Worm (Caenorhabditis elegans) whole organism, early embryonic: Measurements from ENCODE around the gene nspe-7.

Source experiments
- B0310.2 ChIP-seq: sonication (generic microtip); optimal IDR thresholded peaks from 2 replicates; lab custom pipeline; 2016; ENCODE audit warnings: mild to moderate bottlenecking, missing genetic modification characterization, missing compliant biosample characterization
- F13C5.2 ChIP-seq: sonication (generic microtip); optimal IDR thresholded peaks from 2 replicates; lab custom pipeline; 2017; ENCODE audit warnings: mild to moderate bottlenecking, missing genetic modification characterization, inconsistent platforms, missing compliant biosample characterization
- aly-1 ChIP-seq: sonication (generic microtip); optimal IDR thresholded peaks from 2 replicates; lab custom pipeline; 2016; ENCODE audit warnings: missing genetic modification characterization, missing compliant biosample characterization
- ama-1 ChIP-seq: fragments of 150-350 bp; optimal IDR thresholded peaks from 2 replicates; lab custom pipeline; 2014
- ceh-13 ChIP-seq: fragments of 200-800 bp; sonication (Bioruptor generic); optimal IDR thresholded peaks from 2 replicates; lab custom pipeline; 2018; ENCODE audit warnings: mild to moderate bottlenecking, missing genetic modification characterization, missing compliant biosample characterization
- ceh-36 ChIP-seq: sonication (generic microtip); optimal IDR thresholded peaks from 2 replicates; lab custom pipeline; 2016; ENCODE audit warnings: missing genetic modification characterization, inconsistent platforms, missing compliant biosample characterization
- ets-7 ChIP-seq: sonication (generic microtip); optimal IDR thresholded peaks from 2 replicates; lab custom pipeline; 2016; ENCODE audit warnings: missing genotype, missing genetic modification characterization, missing compliant biosample characterization
- flt-1 ChIP-seq: fragments of 200-800 bp; sonication (Bioruptor generic); IDR thresholded peaks from 2 replicates; pipeline ENCODE4 v1.3.6; 2022; ENCODE audit warnings: missing genetic modification characterization, missing compliant biosample characterization
- hmbx-1 ChIP-seq: sonication (generic microtip); optimal IDR thresholded peaks from 2 replicates; lab custom pipeline; 2016; ENCODE audit warnings: mild to moderate bottlenecking, missing genetic modification characterization, missing compliant biosample characterization
- hmg-4 ChIP-seq: fragments of 200-800 bp; sonication (Bioruptor generic); optimal IDR thresholded peaks from 2 replicates; lab custom pipeline; 2018; ENCODE audit warnings: mild to moderate bottlenecking, missing genetic modification characterization, missing compliant biosample characterization
- hnd-1 ChIP-seq: sonication (generic microtip); optimal IDR thresholded peaks from 2 replicates; lab custom pipeline; 2016; ENCODE audit warnings: missing genetic modification characterization, missing compliant biosample characterization
- pes-1 ChIP-seq: fragments of 200-800 bp; sonication (Bioruptor generic); IDR thresholded peaks from 2 replicates; pipeline ENCODE4 v1.3.6; 2022; ENCODE audit warnings: missing genetic modification reagents, missing genetic modification characterization, missing compliant biosample characterization
- scrt-1 ChIP-seq: fragments of 200-800 bp; sonication (Bioruptor generic); IDR thresholded peaks from 2 replicates; pipeline ENCODE4 v1.3.6; 2022; ENCODE audit warnings: missing genetic modification characterization, missing compliant biosample characterization
- sea-1 ChIP-seq: fragments of 200-800 bp; sonication (Bioruptor generic); conservative IDR thresholded peaks from 2 replicates; pipeline ENCODE4 v1.3.6; 2022; ENCODE audit warnings: missing genetic modification characterization, missing compliant biosample characterization
- tbx-11 ChIP-seq: fragments of 200-800 bp; sonication (Bioruptor generic); IDR thresholded peaks from 2 replicates; pipeline ENCODE4 v1.3.6; 2022; ENCODE audit warnings: missing genetic modification characterization, missing compliant biosample characterization
- tbx-37 ChIP-seq: fragments of 200-800 bp; sonication (Bioruptor generic); conservative IDR thresholded peaks from 2 replicates; pipeline ENCODE4 v1.3.6; 2022; ENCODE audit warnings: missing genetic modification reagents, missing genetic modification characterization, missing compliant biosample characterization
- tra-4 ChIP-seq: sonication (generic microtip); optimal IDR thresholded peaks from 2 replicates; lab custom pipeline; 2017; ENCODE audit warnings: missing genetic modification characterization, missing compliant biosample characterization

nspe-7 gene

DNA sequence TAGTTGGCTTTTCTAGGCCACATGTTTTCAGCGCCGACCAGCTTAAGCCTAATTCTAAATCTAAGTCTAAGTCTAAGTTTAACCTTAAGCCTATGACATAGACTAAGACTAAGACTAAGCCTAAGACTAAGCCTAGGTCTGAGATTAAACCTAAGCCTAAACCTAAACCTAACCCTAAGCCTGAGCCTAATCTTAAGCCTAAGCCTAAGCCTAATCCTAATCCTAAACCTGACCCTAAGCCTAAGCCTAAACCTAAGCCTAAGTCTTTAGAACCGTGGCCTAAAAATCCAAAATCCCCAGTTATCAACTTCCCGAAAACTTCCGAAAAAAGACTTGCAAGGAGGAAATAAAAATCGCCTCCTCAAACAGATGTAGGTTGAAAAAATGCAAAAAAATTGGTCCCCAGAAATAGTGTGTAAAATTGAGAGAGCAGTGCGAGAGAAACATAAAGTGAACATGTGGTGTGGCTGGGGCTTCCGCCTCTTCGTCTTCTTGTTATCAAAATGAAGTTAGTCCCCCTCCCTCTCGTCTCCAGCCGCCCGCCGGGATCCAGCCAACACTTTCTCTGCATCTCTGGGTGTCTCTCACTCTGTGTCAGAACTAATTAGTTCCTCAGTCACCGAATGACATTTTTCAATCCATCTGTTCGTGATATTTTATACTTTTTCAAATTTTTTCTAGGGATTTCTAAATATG is 32.8 kb downstream of the nspe-7 start:
- peak; percentile 87 for TF ChIP-seq ceh-36
- TF ChIP-seq hnd-1 (tag; lab: Kevin White, UChicago): no peak

DNA sequence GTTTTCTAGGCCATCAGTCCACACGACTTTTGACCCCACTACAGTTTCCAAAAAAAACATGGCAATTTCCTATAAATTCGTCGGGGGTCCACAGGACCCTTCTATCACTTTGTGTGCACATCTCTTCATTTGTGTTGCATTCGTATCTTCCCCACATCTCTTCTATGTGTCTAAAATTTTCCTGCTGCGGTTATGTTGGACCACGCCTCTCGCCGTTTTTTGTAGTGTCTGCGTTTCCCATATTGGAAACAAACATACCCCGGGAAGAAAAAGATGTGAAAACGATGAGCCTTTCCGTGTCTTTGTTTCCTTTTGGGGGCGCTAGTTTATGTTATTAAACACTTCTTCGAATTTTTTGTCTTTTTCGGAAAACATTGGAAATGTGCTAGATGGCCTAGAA is 34.9 kb downstream of the nspe-7 start:
- TF ChIP-seq ceh-13 (GFP tag; lab: Kevin White, UChicago) (no peak), aly-1 (no peak)

DNA sequence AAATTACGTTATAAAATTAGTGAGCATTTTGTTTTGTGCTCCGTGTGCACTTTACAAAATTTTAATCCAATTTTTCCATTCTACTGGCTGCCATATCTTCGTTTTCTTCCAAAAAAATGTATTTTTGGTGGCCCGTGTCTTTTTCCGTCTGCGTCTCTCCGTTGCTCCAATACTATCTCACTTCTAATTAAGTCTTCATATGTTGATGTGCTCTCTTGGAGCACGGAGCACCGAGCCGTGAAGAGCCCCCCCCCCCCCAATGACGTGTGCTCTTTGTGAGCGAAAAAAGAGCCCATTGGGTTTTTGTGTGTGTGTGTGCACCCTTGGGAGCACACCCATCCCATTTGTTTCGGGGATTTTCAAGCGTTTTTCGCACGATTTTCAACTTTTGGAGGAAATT is 38.0 kb downstream of the nspe-7 start:
- TF ChIP-seq B0310.2 (tag; lab: Kevin White, UChicago) (no peak), sea-1 (GFP tag; lab: Robert Waterston, UW) (no peak), pes-1 (no peak), ama-1 (lab: Kevin White, UChicago) (no peak), hmbx-1 (tag; lab: Kevin White, UChicago) (no peak), aly-1 (no peak), flt-1 (GFP tag; lab: Robert Waterston, UW) (no peak), ceh-36 (no peak), hnd-1 (tag; lab: Kevin White, UChicago) (no peak), hmg-4 (GFP tag; lab: Kevin White, UChicago) (no peak), ceh-13 (GFP tag; lab: Kevin White, UChicago) (no peak), ets-7 (tag; lab: Kevin White, UChicago) (no peak), tbx-11 (GFP tag; lab: Robert Waterston, UW) (no peak), F13C5.2 (tag; lab: Kevin White, UChicago) (no peak), scrt-1 (no peak), tra-4 (no peak), tbx-37 (GFP tag; lab: Robert Waterston, UW) (no peak)

DNA sequence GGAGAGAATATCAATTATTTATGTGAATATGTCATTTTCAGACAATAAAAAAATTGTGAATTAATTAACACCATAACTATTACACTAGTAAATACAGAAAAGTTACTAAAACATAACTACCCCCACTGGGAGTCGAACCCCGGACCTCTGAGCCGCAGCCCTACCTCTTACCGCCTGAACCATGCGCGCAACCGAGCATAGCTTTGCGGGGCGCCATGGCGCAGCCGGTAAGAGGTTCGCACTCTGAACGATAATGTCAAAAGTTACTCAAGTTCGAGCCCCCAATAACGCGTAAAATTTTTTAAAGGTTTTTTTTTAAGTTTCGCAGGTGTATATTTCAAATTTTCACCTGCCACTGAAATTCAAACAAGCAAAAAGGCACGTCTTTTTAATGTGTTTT is 39.1 kb downstream of the nspe-7 start:
- TF ChIP-seq hmg-4 (GFP tag; lab: Kevin White, UChicago): no peak
- TF ChIP-seq hmbx-1 (tag; lab: Kevin White, UChicago): no peak
- TF ChIP-seq sea-1 (GFP tag; lab: Robert Waterston, UW): no peak
- TF ChIP-seq ets-7 (tag; lab: Kevin White, UChicago): no peak
- no peak for TF ChIP-seq B0310.2 (tag; lab: Kevin White, UChicago)
- TF ChIP-seq F13C5.2 (tag; lab: Kevin White, UChicago): no peak
- no peak for TF ChIP-seq hnd-1 (tag; lab: Kevin White, UChicago)
- no peak for TF ChIP-seq scrt-1
- no peak for TF ChIP-seq ceh-13 (GFP tag; lab: Kevin White, UChicago)
- TF ChIP-seq tbx-11 (GFP tag; lab: Robert Waterston, UW): no peak
- TF ChIP-seq ceh-36: no peak
- TF ChIP-seq aly-1: no peak

DNA sequence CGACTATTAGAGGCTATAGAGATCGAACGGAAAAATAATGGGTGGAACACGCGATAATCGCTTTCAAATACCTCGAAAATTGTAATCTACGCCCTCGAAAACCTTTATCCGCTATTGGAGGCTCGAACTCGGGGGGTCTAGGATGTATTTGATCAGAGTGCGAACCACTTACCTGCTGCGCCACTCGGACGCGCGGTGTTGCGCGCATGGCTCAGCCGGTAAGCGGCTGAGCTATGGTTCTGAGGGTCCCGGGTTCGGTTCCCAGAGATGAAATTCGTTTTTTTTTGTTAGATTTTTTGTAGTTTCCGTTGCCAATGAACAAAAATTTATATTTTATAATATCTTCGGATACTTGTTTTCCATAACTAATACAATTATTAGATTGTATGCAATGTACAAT is 41.2 kb downstream of the nspe-7 start:
- TF ChIP-seq scrt-1: no peak
- no peak for TF ChIP-seq sea-1 (GFP tag; lab: Robert Waterston, UW)
- TF ChIP-seq ceh-36: no peak
- TF ChIP-seq B0310.2 (tag; lab: Kevin White, UChicago): no peak
- no peak for TF ChIP-seq tbx-11 (GFP tag; lab: Robert Waterston, UW)
- no peak for TF ChIP-seq pes-1
- TF ChIP-seq ets-7 (tag; lab: Kevin White, UChicago): no peak
- TF ChIP-seq hnd-1 (tag; lab: Kevin White, UChicago): no peak
- no peak for TF ChIP-seq flt-1 (GFP tag; lab: Robert Waterston, UW)
- TF ChIP-seq ama-1 (lab: Kevin White, UChicago): no peak
- TF ChIP-seq tra-4: no peak

DNA sequence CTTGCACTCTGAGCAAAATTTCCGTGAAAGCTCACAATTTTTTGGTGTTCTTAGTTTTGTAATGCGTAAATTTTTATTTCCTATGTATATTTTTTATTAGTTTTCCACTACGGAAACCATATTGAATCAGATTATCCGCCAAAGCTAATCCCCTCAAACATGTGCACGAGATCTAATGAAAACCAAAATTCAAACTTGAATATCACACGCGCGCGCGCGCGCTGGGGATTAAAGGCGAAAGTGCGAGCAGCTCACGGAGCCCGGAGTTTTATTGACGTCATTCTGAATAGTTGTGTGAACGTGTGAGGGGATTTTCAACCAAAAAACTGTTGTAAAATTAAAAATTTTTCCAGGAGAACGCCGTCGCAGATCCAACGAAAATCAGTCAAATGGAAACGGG is 41.9 kb downstream of the nspe-7 start:
- TF ChIP-seq flt-1 (GFP tag; lab: Robert Waterston, UW): no peak
- no peak for TF ChIP-seq B0310.2 (tag; lab: Kevin White, UChicago)
- peak; percentile 25 for TF ChIP-seq ceh-36
- no peak for TF ChIP-seq sea-1 (GFP tag; lab: Robert Waterston, UW)
- no peak for TF ChIP-seq scrt-1
- no peak for TF ChIP-seq tbx-11 (GFP tag; lab: Robert Waterston, UW)
- TF ChIP-seq tra-4: no peak
- TF ChIP-seq F13C5.2 (tag; lab: Kevin White, UChicago): no peak

DNA sequence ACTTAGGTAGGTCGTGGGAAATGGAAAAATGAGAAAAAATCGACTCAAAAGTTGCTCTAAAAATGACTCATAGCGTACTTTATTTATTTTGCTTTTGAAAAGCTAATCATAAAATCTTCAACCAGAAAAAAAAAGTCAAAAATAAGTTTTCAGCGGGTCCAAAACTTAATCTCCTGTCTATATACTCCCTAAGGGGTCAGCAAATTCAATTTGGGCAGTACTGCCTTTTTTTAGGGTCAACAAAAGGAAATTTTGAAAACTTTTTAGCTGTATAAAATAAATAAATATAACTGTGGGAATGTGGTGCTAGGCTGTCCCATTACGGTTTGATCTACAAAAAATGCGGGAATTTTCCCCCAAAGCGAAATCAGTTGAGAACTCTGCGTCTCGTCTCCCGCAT is 42.4 kb downstream of the nspe-7 start:
- TF ChIP-seq ama-1 (lab: Kevin White, UChicago) (no peak), ceh-36 (no peak)

DNA sequence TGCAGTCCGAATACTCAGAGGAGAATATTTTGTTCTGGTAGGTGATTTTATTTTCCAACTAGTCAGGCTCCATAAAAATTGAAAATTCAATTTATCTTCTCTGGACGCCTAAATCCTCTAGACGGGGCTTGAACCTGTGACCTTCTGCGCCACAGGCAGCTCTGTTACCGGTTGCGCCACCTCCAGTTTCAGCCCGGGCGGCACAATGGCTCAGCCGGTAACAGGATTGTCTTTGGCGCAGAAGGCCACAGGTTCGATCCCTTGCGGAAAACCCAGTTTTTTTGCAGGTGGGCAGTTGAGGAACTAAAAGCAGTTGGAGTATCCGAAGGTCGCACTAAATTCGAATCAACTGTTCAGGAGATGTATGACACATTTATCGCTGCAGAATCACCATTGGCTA is 42.9 kb downstream of the nspe-7 start:
- TF ChIP-seq hmbx-1 (tag; lab: Kevin White, UChicago) (no peak), aly-1 (no peak), ceh-36 (no peak), pes-1 (no peak), scrt-1 (no peak), hmg-4 (GFP tag; lab: Kevin White, UChicago) (no peak), ets-7 (tag; lab: Kevin White, UChicago) (no peak), F13C5.2 (tag; lab: Kevin White, UChicago) (no peak), sea-1 (GFP tag; lab: Robert Waterston, UW) (no peak)
